Worm (Caenorhabditis elegans) whole organism, L2 larva: Measurements from ENCODE around the gene tdo-2.

ENCODE experiments used
- ZK546.5 ChIP-seq: sonication (generic microtip); optimal IDR thresholded peaks from 2 replicates; lab custom pipeline; 2017; ENCODE audit warnings: missing biosample characterization, missing genetic modification characterization
- alr-1 ChIP-seq: fragments of 150-350 bp; optimal IDR thresholded peaks from 2 replicates; lab custom pipeline; 2014; ENCODE audit warnings: missing biosample characterization, missing genetic modification characterization
- blmp-1 ChIP-seq: sonication (generic microtip); optimal IDR thresholded peaks from 2 replicates; lab custom pipeline; 2017; ENCODE audit warnings: missing genetic modification characterization, mild to moderate bottlenecking, missing compliant biosample characterization, antibody characterized with exemption, moderate library complexity; ENCODE audit not compliant: insufficient read depth
- ceh-16 ChIP-seq: fragments of 150-350 bp; optimal IDR thresholded peaks from 2 replicates; lab custom pipeline; 2014; ENCODE audit warnings: missing biosample characterization, missing genetic modification characterization
- egl-27 ChIP-seq: sonication (generic microtip); optimal IDR thresholded peaks from 3 replicates; lab custom pipeline; 2017; ENCODE audit warnings: missing biosample characterization, missing genetic modification reagents, missing genetic modification characterization
- elt-3 ChIP-seq: sonication (generic microtip); optimal IDR thresholded peaks from 2 replicates; lab custom pipeline; 2017; ENCODE audit warnings: missing biosample characterization, missing genetic modification characterization
- fos-1 ChIP-seq: fragments of 150-350 bp; optimal IDR thresholded peaks from 2 replicates; lab custom pipeline; 2014; ENCODE audit warnings: missing biosample characterization, missing genetic modification characterization
- lin-11 ChIP-seq: fragments of 150-350 bp; sonication (generic microtip); optimal IDR thresholded peaks from 2 replicates; lab custom pipeline; 2014; ENCODE audit warnings: missing biosample characterization, missing genetic modification characterization, inconsistent platforms, mixed read lengths
- lin-39 ChIP-seq: fragments of 150-350 bp; optimal IDR thresholded peaks from 2 replicates; lab custom pipeline; 2014; ENCODE audit warnings: missing biosample characterization, missing genetic modification reagents, missing genetic modification characterization
- lsy-2 ChIP-seq, 2 experiments: fragments of 150-350 bp in 1 of 2; sonication (generic microtip) in 1 of 2; optimal IDR thresholded peaks; 2 replicates each; lab custom pipeline; 2014 to 2017; ENCODE audit warnings: missing biosample characterization in 2 of 2, missing genetic modification characterization in 2 of 2
- mab-5 ChIP-seq: fragments of 150-350 bp; optimal IDR thresholded peaks from 2 replicates; lab custom pipeline; 2014; ENCODE audit warnings: missing biosample characterization, missing genetic modification characterization
- nhr-237 ChIP-seq: fragments of 150-350 bp; optimal IDR thresholded peaks from 2 replicates; lab custom pipeline; 2014; ENCODE audit warnings: missing biosample characterization, missing genetic modification characterization
- skn-1 ChIP-seq: sonication (generic microtip); optimal IDR thresholded peaks from 2 replicates; lab custom pipeline; 2017; ENCODE audit warnings: missing biosample characterization, missing genetic modification characterization
- unc-55 ChIP-seq: fragments of 150-350 bp; sonication (generic microtip); optimal IDR thresholded peaks from 3 replicates; lab custom pipeline; 2014; ENCODE audit warnings: missing biosample characterization, missing genetic modification reagents, missing genetic modification characterization

ce11 chrIII:5876140-5876675 is 43.5 kb downstream of the tdo-2 start, which contains the start of gene aldo-2:
- no peak for TF ChIP-seq alr-1
- peak; percentile 3 for TF ChIP-seq fos-1 (tag; lab: Kevin White, UChicago)
- TF ChIP-seq lin-39: no peak
- no peak for TF ChIP-seq nhr-237 (tag; lab: Kevin White, UChicago)
- no peak for TF ChIP-seq skn-1
- no peak for TF ChIP-seq egl-27
- TF ChIP-seq unc-55 (GFP tag; lab: Kevin White, UChicago): no peak
- TF ChIP-seq elt-3: no peak
- no peak for TF ChIP-seq lin-11 (tag; lab: Kevin White, UChicago)
- no peak for TF ChIP-seq mab-5 (tag; lab: Kevin White, UChicago)
- peak; percentile 9 for TF ChIP-seq ceh-16 (tag; lab: Kevin White, UChicago)
- no peak for TF ChIP-seq lsy-2 (tag; optimal IDR thresholded peaks at IDR 0.05; lab: Kevin White, UChicago)
- no peak for TF ChIP-seq ZK546.5 (tag; lab: Kevin White, UChicago)
- peak; percentile 6 for TF ChIP-seq blmp-1 (tag; lab: Kevin White, UChicago)
